Worm (Caenorhabditis elegans) whole organism, L1 larva: Measurements from ENCODE around the gene dpy-27.

Experiments
- C16A3.4 ChIP-seq: fragments of 150-350 bp; optimal IDR thresholded peaks from 2 replicates; lab custom pipeline; 2014; ENCODE audit warnings: missing biosample characterization, missing genetic modification characterization
- alr-1 ChIP-seq: fragments of 200-800 bp; sonication (Bioruptor generic); optimal IDR thresholded peaks from 2 replicates; lab custom pipeline; 2018; ENCODE audit warnings: borderline replicate concordance, mild to moderate bottlenecking, missing genetic modification characterization, missing compliant biosample characterization
- ama-1 ChIP-seq: fragments of 150-350 bp; optimal IDR thresholded peaks from 2 replicates; lab custom pipeline; 2014
- dpl-1 ChIP-seq, 3 experiments: fragments of 150-350 bp in 2 of 3; sonication (generic microtip) in 1 of 3; optimal IDR thresholded peaks; 2 replicates each; lab custom pipeline; 2014 to 2017; ENCODE audit warnings: missing biosample characterization in 3 of 3, missing genetic modification characterization in 3 of 3, missing genetic modification reagents in 3 of 3
- efl-3 ChIP-seq: fragments of 200-800 bp; sonication (Bioruptor generic); optimal IDR thresholded peaks from 2 replicates; lab custom pipeline; 2018; ENCODE audit warnings: mild to moderate bottlenecking, missing genetic modification characterization, missing compliant biosample characterization
- elt-2 ChIP-seq: sonication (generic microtip); optimal IDR thresholded peaks from 2 replicates; lab custom pipeline; 2016; ENCODE audit warnings: missing genetic modification characterization, mild to moderate bottlenecking, inconsistent platforms, missing compliant biosample characterization, missing genetic modification reagents
- fkh-10 ChIP-seq: sonication (generic microtip); optimal IDR thresholded peaks from 2 replicates; lab custom pipeline; 2017; ENCODE audit warnings: missing biosample characterization, missing genetic modification reagents, missing genetic modification characterization
- lin-39 ChIP-seq: fragments of 150-350 bp; optimal IDR thresholded peaks from 2 replicates; lab custom pipeline; 2014; ENCODE audit warnings: missing biosample characterization, missing genetic modification reagents, missing genetic modification characterization
- mep-1 ChIP-seq: fragments of 150-350 bp; optimal IDR thresholded peaks from 2 replicates; lab custom pipeline; 2014; ENCODE audit warnings: missing biosample characterization, missing genetic modification characterization
- rnt-1 ChIP-seq: sonication (generic microtip); optimal IDR thresholded peaks from 2 replicates; lab custom pipeline; 2016; ENCODE audit warnings: mild to moderate bottlenecking, missing genetic modification characterization, moderate library complexity, missing compliant biosample characterization
- snpc-4 ChIP-seq: fragments of 150-350 bp; optimal IDR thresholded peaks from 2 replicates; lab custom pipeline; 2014; ENCODE audit warnings: missing biosample characterization, missing genetic modification characterization
- sup-37 ChIP-seq: fragments of 200-800 bp; sonication (Bioruptor generic); optimal IDR thresholded peaks from 2 replicates; lab custom pipeline; 2018; ENCODE audit warnings: mild to moderate bottlenecking, missing genetic modification characterization, missing compliant biosample characterization
- unc-86 ChIP-seq: sonication (generic microtip); optimal IDR thresholded peaks from 2 replicates; lab custom pipeline; 2016; ENCODE audit warnings: missing genetic modification characterization, missing compliant biosample characterization
- ztf-11 ChIP-seq, 2 experiments: sonication (generic microtip); optimal IDR thresholded peaks; 2 replicates each; lab custom pipeline; 2016 to 2017; ENCODE audit warnings: missing genetic modification characterization in 2 of 2, missing biosample characterization in 1 of 2, missing compliant biosample characterization in 1 of 2

DNA sequence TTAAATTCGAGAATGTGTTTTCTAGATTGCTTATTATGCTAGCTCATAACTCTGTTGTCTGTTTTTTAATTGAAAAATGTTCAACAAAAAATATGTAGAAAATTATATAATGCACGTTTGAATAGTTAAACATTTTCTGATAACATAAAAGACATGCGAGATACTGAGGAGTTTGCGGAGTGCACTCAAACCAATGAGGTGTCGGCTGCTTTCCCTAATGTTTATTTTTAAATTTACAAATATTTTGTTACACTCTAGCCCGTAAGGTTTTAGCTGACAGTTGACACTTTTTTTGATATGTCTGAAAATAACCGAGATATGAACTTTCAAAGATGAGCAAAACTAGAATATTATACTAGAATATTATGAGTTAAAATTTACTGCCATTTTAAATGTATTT is 54.9 kb downstream of the dpy-27 start:
- no peak for TF ChIP-seq lin-39 (tag; lab: Kevin White, UChicago)
- TF ChIP-seq snpc-4 (tag; lab: Kevin White, UChicago), result peak; percentile 0
- TF ChIP-seq alr-1 (tag; lab: Kevin White, UChicago), result no peak
- no peak for TF ChIP-seq C16A3.4
- TF ChIP-seq rnt-1 (tag; lab: Kevin White, UChicago), result no peak
- TF ChIP-seq unc-86 (tag; lab: Kevin White, UChicago), result no peak
- no peak for TF ChIP-seq sup-37 (GFP tag; lab: Kevin White, UChicago)
- no peak for TF ChIP-seq dpl-1 (GFP tag; optimal IDR thresholded peaks at IDR 0.05; lab: Kevin White, UChicago)
- no peak for TF ChIP-seq ztf-11 (tag; optimal IDR thresholded peaks at IDR 0.05; lab: Kevin White, UChicago)
- no peak for TF ChIP-seq efl-3
- TF ChIP-seq elt-2 (tag; lab: Kevin White, UChicago), result no peak
- no peak for TF ChIP-seq mep-1 (tag; lab: Kevin White, UChicago)
- TF ChIP-seq fkh-10 (GFP tag; lab: Kevin White, UChicago), result no peak
- no peak for TF ChIP-seq ama-1
